Fruit fly (Drosophila melanogaster) whole organism, larva: ENCODE measurements around the gene rt.
A peak's percentile ranks its signal among the peaks of the same experiment; 100 is the strongest.

Experiments used
- noc ChIP-seq: fragments of 200-800 bp; sonication (Bioruptor generic); optimal IDR thresholded peaks from 3 replicates; lab custom pipeline; 2019; ENCODE audit warnings: missing biosample characterization, mild to moderate bottlenecking, missing genetic modification characterization, moderate library complexity

rt gene

DNA sequence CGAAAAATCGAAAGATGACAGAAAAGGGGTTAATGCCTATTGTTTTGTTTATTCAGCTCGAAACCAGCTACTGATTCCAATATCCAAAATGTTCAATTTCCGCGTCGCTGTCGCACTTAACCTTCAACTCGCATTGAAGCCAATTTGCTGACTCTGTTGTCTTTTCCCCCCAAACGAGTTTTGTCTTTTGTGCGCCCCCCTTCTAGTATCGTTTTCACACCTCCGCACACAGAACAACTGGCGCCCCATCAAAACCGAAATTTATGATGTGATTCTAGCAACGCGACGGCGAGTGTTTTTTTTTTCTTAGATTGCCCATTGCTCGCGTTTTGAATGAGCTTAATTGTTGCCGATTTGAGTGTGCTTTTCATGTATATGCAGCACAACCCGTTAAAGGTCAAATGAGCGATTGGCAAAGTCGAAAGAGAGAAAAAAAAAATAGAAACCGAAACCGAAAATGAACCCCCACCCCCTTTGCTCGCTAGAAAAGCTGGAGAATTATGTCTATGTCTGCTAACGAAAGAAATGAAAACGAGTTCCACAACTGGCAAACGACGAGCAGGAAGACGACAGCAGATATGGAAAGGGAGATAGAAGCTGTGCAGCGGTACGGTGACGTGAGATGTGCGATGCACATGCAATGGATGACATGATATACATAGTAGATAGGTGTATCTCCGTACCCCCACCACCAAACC, 37.1 kb downstream of the rt start:
- no peak for TF ChIP-seq noc (tag; lab: Kevin White, UChicago)

DNA sequence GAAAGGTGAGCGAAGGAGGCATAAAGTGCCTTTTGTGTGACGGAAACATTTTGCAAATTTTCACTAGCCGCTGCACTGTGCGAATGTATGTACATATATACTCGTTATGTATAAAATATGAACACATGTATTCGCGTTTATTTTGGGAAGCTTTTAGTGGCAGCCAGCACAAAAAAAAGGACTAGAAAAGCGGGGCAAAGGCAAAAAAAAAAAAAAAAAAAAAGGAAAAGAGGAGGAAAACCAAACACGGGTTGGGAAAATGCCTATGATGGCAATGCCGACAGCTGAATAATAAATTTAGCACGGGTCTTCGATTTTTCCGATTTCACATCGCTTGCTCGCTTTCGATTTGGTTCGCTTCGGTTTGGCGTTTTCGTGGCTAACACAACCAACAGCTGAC, 38.1 kb downstream of the rt start:
- no peak for TF ChIP-seq noc (tag; lab: Kevin White, UChicago)

DNA sequence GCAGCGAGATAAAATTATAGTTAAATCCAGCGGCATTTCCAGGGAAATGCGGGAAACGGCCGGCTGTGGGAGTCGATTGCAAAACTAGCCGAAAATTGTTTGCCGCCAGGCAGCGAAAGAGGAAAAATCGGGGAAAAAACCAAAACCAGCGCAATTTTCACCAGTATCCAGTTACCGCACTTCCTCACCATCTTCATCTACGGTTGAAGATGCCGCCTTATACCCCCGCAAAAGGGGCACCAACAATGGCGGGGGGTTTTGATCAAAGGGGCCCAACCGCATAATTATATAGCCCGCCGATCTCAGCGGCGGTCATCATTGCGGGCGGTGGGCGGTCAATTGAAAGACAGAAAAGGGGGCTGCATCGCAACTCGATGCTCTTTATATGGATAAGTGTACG, 39.6 kb downstream of the rt start:
- no peak for TF ChIP-seq noc (tag; lab: Kevin White, UChicago)

DNA sequence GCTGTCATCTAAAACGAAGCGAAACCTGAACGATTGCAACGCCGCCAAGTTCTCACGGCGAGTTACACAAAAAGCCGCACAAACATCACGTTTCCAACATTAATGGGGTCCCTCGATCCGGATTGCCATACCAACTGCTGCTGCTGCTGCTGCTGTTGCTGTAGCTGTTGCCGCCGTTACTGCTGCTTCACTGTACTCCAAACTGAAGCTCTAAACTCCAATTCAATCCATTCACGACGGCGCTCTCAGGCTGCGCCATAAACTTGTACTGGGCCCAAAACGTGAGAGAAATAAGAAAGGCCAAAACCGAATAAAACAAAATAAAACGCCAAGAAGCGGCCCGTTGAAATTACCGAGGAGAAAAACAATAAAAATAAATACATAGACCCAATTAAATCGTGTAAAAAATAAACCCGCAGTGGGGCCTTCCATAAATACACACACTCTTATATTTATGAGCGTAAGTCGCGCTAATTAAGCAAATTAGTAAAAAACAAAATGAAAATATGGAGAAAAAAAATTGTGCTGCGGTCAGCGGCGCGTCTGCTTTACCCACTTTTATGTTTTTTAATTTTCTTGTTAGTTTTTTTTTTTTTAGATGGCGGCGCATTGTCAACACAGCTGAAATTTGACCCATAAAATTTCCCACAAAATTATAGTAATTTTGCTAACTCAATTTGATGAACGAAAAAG, 40.1 kb downstream of the rt start:
- no peak for TF ChIP-seq noc (tag; lab: Kevin White, UChicago)

DNA sequence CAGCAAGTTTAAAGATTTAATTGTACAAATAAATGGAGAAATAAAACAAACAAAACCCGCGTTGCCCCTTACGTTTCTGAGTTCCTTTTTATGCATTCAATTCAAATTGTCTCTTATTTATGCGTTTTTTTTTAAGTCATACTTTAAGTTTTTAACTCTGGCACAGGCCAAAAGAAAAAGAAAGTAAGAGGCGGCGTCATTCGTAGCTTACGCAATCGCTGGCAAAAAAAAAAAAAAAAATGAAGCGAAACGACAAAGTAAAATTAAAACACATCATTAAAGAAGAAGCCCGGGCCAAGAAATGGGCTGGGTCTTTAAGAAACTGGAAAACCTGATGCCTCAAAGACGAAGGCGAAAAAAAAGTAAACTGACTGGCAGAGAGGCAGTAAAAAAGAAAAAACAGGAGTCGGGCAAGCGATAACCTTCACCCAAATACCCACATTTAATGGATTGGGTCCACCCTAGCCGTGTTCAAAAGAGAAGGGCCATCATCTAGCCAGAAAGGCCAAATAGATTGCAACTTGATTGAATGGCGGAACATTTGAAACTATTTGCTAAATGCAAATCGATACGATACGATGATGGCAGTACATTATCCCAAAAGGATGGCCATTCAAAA, 43.8 kb downstream of the rt start:
- no peak for TF ChIP-seq noc (tag; lab: Kevin White, UChicago)

DNA sequence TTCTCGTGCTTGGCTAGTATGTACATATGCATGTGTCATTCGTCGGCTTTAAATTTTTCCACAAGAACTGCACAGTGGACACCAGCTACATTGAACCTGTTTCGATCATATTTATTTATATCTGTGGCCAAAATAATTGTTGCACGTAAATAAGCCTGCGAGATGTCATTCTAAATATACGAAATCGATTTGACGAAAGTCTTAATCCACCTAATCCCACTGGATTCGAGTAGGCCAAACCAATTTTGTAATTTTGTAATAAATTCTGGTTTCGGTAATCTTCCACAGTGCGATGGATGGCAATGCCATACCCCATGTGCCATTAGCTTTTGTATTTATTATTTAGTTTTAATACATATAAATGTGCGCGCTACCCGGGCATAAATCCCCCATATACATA, 44.6 kb downstream of the rt start:
- TF ChIP-seq noc (tag; lab: Kevin White, UChicago): peak; percentile 50

DNA sequence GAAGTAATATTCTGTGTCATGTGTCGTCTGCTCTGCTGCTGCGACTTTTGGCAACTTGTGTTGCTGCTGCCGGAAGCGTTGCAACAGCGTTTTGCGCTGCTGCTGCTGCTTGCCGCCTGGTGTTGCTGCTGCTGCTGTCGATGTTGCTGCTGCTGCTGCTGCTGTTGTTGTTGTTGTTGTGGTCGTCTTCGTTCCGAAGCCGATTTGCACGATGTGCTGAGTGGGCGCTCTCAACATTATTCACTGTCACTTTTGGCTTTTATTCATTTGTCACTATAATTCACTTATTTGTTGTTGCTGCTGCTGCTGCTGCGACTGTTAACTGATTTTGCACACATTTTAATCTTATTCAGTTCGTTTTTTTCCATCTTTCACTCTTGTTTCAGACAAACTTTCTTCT, 45.1 kb downstream of the rt start:
- TF ChIP-seq noc (tag; lab: Kevin White, UChicago): no peak

DNA sequence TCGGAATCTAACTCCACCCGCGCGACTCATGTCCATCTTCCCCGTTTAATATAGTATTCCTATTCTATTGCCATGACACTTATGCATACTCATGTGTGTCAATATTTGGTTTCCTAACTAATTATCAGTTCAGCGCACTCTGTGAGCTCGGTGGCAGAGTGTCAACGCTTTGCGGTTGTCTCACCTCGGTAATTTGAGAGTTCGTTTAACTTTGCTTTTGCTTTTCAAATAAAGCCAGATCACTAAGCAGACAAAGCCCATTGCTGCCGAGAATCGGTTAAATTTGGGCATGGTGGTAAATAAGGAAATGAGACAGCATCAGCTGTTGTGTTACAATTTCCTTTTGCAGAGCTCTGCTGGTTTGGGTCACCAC, 47.3 kb downstream of the rt start:
- no peak for TF ChIP-seq noc (tag; lab: Kevin White, UChicago)

DNA sequence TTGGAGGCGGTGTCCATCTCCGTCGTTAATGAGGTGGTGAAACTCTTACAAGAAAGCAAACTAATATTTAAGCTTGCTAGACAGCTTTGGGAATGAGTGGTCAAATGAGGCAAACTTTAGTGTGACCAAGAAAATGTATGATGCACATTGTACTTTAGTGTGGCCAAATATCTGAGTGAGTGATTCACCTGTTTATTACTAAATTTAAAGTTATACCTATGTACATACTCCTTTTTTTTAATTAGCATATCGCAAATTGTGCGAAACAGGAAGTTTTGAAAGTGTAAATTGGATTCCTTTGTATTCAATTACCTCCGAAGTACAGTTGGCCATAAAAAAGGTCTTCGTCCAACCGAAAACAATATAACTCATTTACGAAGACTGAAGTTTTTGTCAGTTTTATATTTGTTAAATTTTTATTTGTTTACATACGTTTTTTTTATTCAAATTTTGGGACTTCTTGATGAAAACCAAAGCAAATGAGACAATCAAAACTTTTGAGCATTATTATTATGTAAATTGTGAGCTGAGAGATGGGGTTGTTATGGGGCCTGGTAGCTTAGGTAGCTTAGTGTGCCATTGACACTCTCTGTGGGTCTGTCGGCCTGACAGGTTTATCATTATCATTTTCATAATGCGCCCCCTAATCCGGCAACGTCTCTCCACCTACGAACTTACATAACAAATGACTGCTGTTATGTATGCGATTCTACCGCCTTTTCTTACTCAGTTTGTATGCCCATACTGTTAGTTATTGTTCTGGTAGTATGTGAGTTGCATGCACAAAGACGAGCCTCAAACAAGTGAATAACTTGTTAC, 47.9 kb downstream of the rt start:
- no peak for TF ChIP-seq noc (tag; lab: Kevin White, UChicago)

DNA sequence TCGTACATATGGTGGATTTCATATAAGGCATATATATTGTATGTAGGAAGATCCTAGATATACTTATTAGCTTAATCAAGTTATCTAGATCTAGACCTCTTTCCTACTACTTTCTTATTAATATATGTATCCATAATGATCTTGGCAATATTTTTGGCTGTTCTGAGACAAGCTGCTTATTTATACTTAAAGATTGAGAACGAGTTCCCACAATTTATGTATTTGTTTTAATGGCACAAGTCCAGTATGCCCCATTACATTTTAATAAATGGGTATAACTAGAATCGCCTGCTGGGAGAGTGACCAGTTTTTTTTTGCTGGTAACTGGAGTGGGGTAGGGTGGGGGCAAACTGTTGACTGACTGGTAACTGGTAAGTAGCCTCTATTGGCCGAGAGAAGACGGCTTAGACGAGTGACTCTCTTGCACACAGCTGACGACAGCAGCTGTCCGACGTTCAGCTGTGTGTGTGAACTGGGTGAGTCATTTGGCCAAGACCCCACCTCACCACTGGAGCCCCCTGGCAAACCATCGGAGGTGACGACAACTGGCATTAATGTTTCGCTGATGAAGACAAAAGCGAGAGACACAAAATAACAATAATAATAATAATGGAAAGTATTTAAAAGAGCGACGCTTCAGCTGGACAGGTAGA, 50.7 kb downstream of the rt start:
- no peak for TF ChIP-seq noc (tag; lab: Kevin White, UChicago)

DNA sequence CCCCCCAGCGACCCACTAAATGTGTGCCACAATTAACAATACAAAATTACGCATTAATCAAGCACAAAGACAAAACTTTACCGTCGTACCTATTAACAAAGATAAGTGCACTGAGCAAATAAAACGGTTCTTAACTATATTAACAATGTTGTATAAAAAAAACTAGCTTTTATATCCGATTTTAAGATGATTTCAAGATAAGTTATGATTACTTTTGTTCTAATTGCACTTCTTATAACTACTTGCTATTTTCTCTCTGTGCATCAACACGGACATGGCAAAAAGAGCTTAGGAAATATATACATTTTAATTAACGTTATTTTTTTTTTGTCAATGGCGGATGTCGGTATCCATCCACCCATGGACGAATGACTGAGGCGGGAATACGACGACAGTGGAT, 51.4 kb downstream of the rt start:
- TF ChIP-seq noc (tag; lab: Kevin White, UChicago): no peak

DNA sequence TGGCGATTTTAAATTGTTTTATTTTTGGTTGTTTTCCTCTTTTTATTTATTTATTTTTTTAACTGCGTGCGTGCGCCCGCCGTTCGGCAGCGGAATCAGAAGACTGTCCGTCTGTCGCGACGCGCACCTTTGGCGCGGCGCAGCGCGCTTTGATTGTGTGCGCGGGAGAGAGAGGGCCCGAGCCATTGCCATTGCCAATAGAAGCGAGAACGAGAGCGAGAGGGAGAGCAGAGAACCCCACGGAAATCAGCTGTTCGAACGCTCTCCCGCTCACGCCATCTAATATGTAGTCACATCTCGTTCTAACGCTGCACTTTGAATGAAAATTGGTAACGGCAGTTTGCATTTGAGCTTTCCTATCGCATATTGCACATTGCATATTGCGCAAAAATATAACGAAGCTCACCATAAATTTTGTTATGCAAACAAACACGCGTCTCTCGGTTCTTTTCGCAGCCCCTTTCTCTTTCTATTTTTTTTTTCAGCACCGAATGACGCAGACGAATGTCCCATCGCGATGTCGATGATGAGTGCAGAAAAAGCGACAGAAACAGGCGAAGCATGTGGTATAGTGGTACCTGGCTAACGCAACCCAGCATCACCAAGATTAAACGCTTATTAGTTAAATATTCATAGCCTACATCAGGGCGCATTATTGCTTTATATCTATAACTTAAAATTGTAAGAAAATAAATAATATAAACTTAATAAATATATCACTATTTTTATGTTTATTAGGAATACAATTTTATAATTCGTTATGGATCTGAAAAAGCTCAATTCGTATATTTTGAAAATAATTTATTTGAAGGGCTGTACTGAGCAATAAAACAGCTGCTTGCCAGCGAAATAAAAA, 53.0 kb downstream of the rt start:
- peak; percentile 73 for TF ChIP-seq noc (tag; lab: Kevin White, UChicago)
